Worm (Caenorhabditis elegans): Measurements from ENCODE around the gene hlh-26.

ce11 chrII:5537078-5537477 lies 3.5 kb upstream of the hlh-26 start:
- TF ChIP-seq grh-1 (GFP tag; IDR thresholded peaks at IDR 0.05) (no peak), lin-13 (GFP tag; optimal IDR thresholded peaks at IDR 0.05) (no peak), nhr-28 (tag; optimal IDR thresholded peaks at IDR 0.05) (no peak), egl-13 (tag; optimal IDR thresholded peaks at IDR 0.05) (no peak), snpc-4 (tag; optimal IDR thresholded peaks at IDR 0.05) (no peak), nhr-76 (tag; optimal IDR thresholded peaks at IDR 0.05) (no peak), pag-3 (tag; optimal IDR thresholded peaks at IDR 0.05; ENCODE audit: borderline replicate concordance, insufficient read depth) (no peak), ceh-82 (tag; optimal IDR thresholded peaks at IDR 0.05) (no peak), unc-98 (GFP tag; IDR thresholded peaks at IDR 0.05) (no peak)
